Fruit fly (Drosophila melanogaster) Kc167 (cell line): ENCODE measurements around the gene CG7333.

Experiments
- Myc ChIP-seq: fragments of >200 bp; optimal IDR thresholded peaks from 2 replicates; lab custom pipeline; 2017; ENCODE audit warnings: missing external identifiers
- psq ChIP-seq: fragments of >200 bp; optimal IDR thresholded peaks from 2 replicates; lab custom pipeline; 2017; ENCODE audit warnings: missing external identifiers

dm6 chr3R:19602996-19603395 is 2.6 kb downstream of the CG7333 start, which contains the start of gene CG7342:
- TF ChIP-seq Myc (lab: Kevin White, UChicago) (no peak), psq (lab: Kevin White, UChicago) (no peak)
